Worm (Caenorhabditis elegans) whole organism, dauer: ENCODE results near the gene baf-1.

Source experiments
- unc-62 ChIP-seq: sonication (generic microtip); optimal IDR thresholded peaks from 2 replicates; lab custom pipeline; 2017; ENCODE audit warnings: missing biosample characterization, missing genetic modification reagents, missing genetic modification characterization

baf-1 gene

ce11 chrIII:9461894-9462784 lies 5.1 kb upstream of the baf-1 start:
- TF ChIP-seq unc-62 (GFP tag; lab: Kevin White, UChicago): no peak

DNA sequence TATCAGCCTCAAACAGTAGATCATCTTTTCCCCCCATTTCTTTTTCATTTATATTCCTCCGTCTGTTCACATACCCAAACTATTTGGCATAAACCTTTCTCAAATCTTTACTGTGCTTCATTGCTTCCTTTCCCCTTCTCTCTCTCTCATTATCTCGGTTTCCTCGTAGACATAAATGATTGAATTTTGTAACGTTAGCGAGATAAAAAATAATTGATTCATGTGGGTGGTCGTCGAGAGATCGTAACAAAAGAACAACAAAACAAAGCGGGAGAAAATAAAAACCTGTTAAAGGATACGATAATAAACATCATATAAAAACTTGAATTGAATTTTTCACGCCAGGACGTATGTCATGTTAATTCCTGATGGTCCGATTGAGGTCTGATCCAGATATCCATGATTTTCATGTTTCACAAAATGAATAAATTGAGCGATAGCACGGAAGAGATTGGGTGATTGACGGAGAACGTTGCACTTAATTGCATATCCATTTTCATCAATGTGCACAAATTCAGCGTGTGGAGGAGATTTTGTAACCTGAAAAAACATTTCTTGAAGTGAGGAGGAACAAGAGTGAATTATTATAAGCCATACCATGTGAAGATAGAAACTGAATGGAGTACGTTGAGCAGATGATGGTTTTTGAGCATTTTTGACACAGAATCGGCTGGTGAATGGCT lies 4.3 kb upstream of the baf-1 start:
- no peak for TF ChIP-seq unc-62 (GFP tag; lab: Kevin White, UChicago)

DNA sequence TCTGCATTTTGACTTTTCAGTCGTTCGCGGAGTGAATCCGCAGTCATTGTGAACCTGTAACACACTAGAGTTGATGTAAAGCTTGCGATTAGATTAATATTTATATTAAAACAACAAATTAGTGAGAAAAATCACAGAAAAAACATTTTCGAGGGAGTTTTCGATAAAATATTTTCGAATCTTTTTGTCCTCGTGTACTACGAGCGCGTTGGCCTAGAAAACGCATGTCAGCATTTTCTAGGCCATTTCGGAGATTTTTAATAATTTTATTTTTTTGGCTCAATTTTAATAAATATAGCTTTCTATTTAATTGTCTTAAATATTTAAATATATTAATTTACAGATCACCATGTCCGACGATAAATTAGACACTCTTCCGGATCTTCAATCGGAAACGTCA lies 1.8 kb upstream of the baf-1 start, which contains the start of gene B0464.9:
B0464.9 (plus strand) TSS at position 344 of the 400 bp plus-strand sequence.
- no peak for TF ChIP-seq unc-62 (GFP tag; lab: Kevin White, UChicago)

ce11 chrIII:9465865-9466264 lies 1.4 kb upstream of the baf-1 start, which contains the start of gene B0464.6:
Gene B0464.6 (minus strand): TSS chrIII:9465965.
- TF ChIP-seq unc-62 (GFP tag; lab: Kevin White, UChicago): no peak

DNA sequence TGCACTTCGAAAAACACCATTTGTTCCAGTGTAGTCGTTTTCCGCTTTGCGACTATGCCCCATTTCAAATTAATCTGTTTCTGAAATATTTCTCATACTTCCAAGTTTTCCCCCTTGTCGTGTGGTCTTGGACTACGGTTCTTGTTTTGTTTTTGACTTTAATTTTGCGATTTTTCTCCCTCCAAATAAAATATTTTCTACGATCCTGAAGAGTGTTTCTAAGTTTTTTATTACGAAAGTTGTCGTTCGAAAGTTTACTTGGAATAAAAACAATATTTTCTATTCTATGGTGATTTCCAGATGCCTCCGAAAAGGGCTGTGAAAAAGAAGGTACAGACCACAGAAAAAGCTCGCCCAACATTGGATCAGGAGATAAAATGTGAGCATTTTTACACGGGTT lies 593 bp downstream of the baf-1 start, which contains the start of gene tag-342:
tag-342 (plus strand) TSS at position 301 of the 400 bp plus-strand sequence.
- no peak for TF ChIP-seq unc-62 (GFP tag; lab: Kevin White, UChicago)

DNA sequence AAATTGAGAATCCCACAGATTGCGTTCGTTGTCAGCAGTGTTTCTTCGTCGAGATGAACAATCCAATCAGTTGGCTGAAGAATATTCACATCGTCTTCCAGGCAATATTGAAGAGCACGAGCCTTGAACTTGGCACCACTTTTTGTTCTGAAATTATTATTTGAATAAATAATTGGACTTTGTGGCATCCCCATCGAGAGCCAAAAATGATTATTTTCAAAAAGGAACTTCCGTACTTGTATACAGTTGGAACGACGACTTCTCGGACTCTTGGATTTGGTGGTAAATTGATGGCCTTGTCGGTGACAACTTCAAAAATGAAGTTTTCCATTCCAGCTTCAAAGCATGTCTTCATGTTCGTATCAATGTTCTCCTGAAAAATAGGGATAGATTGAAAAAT lies 4.7 kb downstream of the baf-1 start:
- no peak for TF ChIP-seq unc-62 (GFP tag; lab: Kevin White, UChicago)

ce11 chrIII:9472464-9472863 lies 5.2 kb downstream of the baf-1 start:
- no peak for TF ChIP-seq unc-62 (GFP tag; lab: Kevin White, UChicago)

DNA sequence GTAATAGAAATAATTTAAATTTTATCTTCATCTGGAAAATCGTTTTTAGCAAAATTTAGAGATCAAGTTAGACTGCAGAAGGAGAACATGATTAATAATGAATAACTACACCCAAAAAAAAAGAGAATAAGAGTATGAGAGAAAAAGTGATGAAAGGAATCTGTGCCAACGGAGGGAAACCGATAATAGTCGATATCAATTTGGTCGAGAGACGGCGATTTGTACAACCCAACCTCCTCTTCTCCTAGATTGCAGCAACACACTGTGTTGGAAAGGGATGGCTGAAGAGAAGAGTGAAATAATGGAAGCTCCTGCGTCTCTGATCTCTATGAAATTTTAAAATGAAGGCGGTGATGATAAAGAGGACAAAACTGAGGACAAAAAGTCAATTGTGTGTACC lies 7.2 kb downstream of the baf-1 start:
- no peak for TF ChIP-seq unc-62 (GFP tag; lab: Kevin White, UChicago)

- TF ChIP-seq unc-62 (GFP tag; lab: Kevin White, UChicago): no peak
Observed at ce11 chrIII:9476564-9476963, 9.3 kb downstream of the baf-1 start.

- no peak for TF ChIP-seq unc-62 (GFP tag; lab: Kevin White, UChicago)
Observed at ce11 chrIII:9482423-9482993, 15.2 kb downstream of the baf-1 start.

- TF ChIP-seq unc-62 (GFP tag; lab: Kevin White, UChicago): no peak
Observed at ce11 chrIII:9483716-9484115, 16.5 kb downstream of the baf-1 start.

DNA sequence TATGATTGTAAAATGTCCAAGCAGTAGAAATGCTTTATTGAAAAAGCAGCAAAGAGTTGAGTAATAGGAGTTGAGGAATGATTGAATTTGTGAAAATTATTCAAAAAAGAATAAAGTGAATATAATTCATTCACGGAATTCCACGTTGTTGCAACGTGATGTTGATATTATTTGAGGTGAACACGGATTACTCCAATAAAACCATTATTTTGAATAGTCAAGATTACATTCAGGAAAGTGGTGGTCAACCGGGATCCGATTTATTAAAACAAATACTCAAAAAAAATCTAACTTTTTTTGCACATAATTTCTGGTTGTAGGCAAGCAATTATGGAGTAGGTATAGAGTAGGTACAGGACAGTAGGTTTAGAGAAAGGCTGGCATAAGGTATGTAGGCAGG lies 18.1 kb downstream of the baf-1 start, which contains the start of gene bre-3:
bre-3 (minus strand) TSS at position 101 of the 400 bp plus-strand sequence.
- no peak for TF ChIP-seq unc-62 (GFP tag; lab: Kevin White, UChicago)

DNA sequence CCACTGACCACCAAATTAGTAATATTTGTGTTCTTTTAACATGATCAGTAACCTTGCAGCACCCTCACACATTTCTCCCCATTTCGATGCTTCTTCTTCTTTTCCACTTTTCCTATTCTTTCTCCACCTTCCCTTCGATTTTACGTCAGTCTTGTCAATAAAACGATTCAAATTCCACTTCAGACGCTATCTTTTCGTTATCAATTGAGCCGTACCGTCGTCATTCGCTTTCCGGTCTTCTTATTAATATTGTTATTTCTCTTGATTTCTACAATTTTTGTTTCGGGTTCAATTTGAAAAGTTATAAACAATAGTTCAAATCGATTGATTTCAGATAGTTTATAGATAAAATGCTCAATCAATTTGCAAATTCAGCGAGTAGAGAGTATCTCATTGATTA lies 20.2 kb downstream of the baf-1 start:
- TF ChIP-seq unc-62 (GFP tag; lab: Kevin White, UChicago): no peak

ce11 chrIII:9488027-9488426 lies 20.8 kb downstream of the baf-1 start:
- no peak for TF ChIP-seq unc-62 (GFP tag; lab: Kevin White, UChicago)

DNA sequence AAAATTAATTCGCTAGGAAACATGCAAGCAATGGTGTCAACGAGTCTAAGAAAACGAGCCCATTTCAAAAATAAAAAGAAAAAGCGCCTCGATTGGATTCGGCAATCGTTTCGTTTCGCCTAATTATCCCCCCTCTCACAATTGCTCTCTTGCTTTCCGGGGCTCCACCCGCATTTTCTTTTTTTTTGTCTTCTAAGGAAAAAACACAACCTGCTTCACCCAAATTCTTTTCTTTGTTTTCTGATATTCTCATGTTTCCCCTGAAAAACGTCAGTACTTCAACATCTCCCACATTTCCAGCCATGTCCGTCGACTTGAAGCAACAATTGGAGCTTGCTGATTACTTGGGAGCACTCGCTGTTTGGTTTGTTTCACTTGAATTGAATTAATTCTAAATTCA lies 21.2 kb downstream of the baf-1 start, which contains the start of gene nlp-36:
nlp-36 (plus strand) TSS at position 301 of the 400 bp plus-strand sequence.
- no peak for TF ChIP-seq unc-62 (GFP tag; lab: Kevin White, UChicago)

DNA sequence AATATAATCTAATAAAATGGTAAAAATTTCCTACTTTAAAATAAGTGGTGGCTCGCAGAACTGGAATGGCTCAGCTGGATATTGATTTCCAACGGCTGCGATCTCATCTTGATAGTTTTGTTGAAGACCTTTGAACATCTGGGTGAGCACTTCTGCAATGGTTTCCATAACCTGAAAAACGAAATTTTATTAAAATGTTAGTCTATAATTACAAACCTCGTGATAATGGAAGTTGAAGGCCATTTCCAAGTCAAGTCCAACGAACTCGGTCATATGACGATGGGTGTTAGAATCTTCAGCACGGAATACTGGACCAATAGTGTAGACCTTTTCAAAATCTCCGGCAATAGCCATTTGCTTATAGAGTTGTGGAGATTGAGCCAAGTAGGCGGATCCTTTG lies 22.5 kb downstream of the baf-1 start:
- TF ChIP-seq unc-62 (GFP tag; lab: Kevin White, UChicago): no peak
